Fruit fly (Drosophila melanogaster) whole organism, prepupa: ENCODE data around the gene ppk10.

Experiments used
- Blimp-1 ChIP-seq: fragments of 200-800 bp; sonication (Bioruptor generic); optimal IDR thresholded peaks from 3 replicates; lab custom pipeline; 2017; ENCODE audit warnings: missing biosample characterization, missing genetic modification characterization, mild to moderate bottlenecking, moderate library complexity, missing genetic modification reagents
- CG16779 ChIP-seq: fragments of 200-800 bp; sonication (Bioruptor generic); optimal IDR thresholded peaks from 3 replicates; lab custom pipeline; 2017; ENCODE audit warnings: missing biosample characterization, mild to moderate bottlenecking, missing genetic modification characterization
- CG32006 ChIP-seq: fragments of 200-800 bp; sonication (Bioruptor generic); optimal IDR thresholded peaks from 3 replicates; lab custom pipeline; 2017; ENCODE audit warnings: missing biosample characterization, mild to moderate bottlenecking, missing genetic modification characterization
- CG34406 ChIP-seq: fragments of 200-800 bp; sonication (Bioruptor generic); optimal IDR thresholded peaks from 3 replicates; lab custom pipeline; 2016; ENCODE audit warnings: missing biosample characterization, missing genetic modification characterization
- CG3919 ChIP-seq: fragments of 200-800 bp; sonication (Bioruptor generic); optimal IDR thresholded peaks from 3 replicates; lab custom pipeline; 2016; ENCODE audit warnings: missing biosample characterization, missing genetic modification characterization
- CG6808 ChIP-seq: fragments of 200-800 bp; sonication (Bioruptor generic); optimal IDR thresholded peaks from 3 replicates; lab custom pipeline; 2017; ENCODE audit warnings: missing biosample characterization, missing genetic modification characterization, mild to moderate bottlenecking, moderate library complexity, missing genetic modification reagents
- CG6854 ChIP-seq: fragments of 200-800 bp; sonication (Bioruptor generic); optimal IDR thresholded peaks from 2 replicates; lab custom pipeline; 2017; ENCODE audit warnings: missing biosample characterization, mild to moderate bottlenecking, missing genetic modification characterization
- CG8319 ChIP-seq: fragments of 200-800 bp; sonication (Bioruptor generic); optimal IDR thresholded peaks from 3 replicates; lab custom pipeline; 2016; ENCODE audit warnings: missing biosample characterization, missing genetic modification characterization
- CG9139 ChIP-seq: fragments of 200-800 bp; sonication (Bioruptor generic); optimal IDR thresholded peaks from 3 replicates; lab custom pipeline; 2017; ENCODE audit warnings: missing biosample characterization, mild to moderate bottlenecking, missing genetic modification characterization
- Ets96B ChIP-seq: fragments of 200-800 bp; optimal IDR thresholded peaks from 2 replicates; lab custom pipeline; 2019; ENCODE audit warnings: missing biosample characterization, mild to moderate bottlenecking, missing genetic modification characterization, moderate library complexity
- Lpt ChIP-seq: fragments of 200-800 bp; sonication (Bioruptor generic); optimal IDR thresholded peaks from 3 replicates; lab custom pipeline; 2016; ENCODE audit warnings: missing biosample characterization, missing genetic modification characterization
- Met ChIP-seq: fragments of 200-800 bp; sonication (Bioruptor generic); optimal IDR thresholded peaks from 3 replicates; lab custom pipeline; 2016; ENCODE audit warnings: missing biosample characterization, missing genetic modification characterization
- Smox ChIP-seq: fragments of 200-800 bp; sonication (Bioruptor generic); optimal IDR thresholded peaks from 3 replicates; lab custom pipeline; 2016; ENCODE audit warnings: missing biosample characterization, missing genetic modification characterization
- Sox102F ChIP-seq: fragments of 200-800 bp; sonication (Bioruptor generic); optimal IDR thresholded peaks from 2 replicates; lab custom pipeline; 2016; ENCODE audit warnings: missing biosample characterization, mild to moderate bottlenecking, missing genetic modification characterization
- cyc ChIP-seq: fragments of 200-800 bp; sonication (Bioruptor generic); optimal IDR thresholded peaks from 3 replicates; lab custom pipeline; 2016; ENCODE audit warnings: missing biosample characterization, missing genetic modification characterization
- dac ChIP-seq: fragments of 200-800 bp; sonication (Bioruptor generic); optimal IDR thresholded peaks from 2 replicates; lab custom pipeline; 2017; ENCODE audit warnings: missing biosample characterization, mild to moderate bottlenecking, missing genetic modification characterization
- dsx ChIP-seq: fragments of 200-800 bp; optimal IDR thresholded peaks from 3 replicates; lab custom pipeline; 2019; ENCODE audit warnings: missing biosample characterization, mild to moderate bottlenecking, missing genetic modification characterization, moderate library complexity; ENCODE audit not compliant: poor library complexity, severe bottlenecking
- eg ChIP-seq: fragments of 200-800 bp; sonication (Bioruptor generic); IDR thresholded peaks from 3 replicates; pipeline ENCODE4 v1.3.6; 2022; ENCODE audit warnings: missing biosample characterization, missing genetic modification characterization
- fd59A ChIP-seq: fragments of 200-800 bp; sonication (Bioruptor generic); optimal IDR thresholded peaks from 2 replicates; lab custom pipeline; 2017; ENCODE audit warnings: missing biosample characterization, mild to moderate bottlenecking, missing genetic modification characterization, missing genetic modification reagents
- fkh ChIP-seq: fragments of 200-800 bp; sonication (Bioruptor generic); optimal IDR thresholded peaks from 3 replicates; lab custom pipeline; 2017; ENCODE audit warnings: missing biosample characterization, mild to moderate bottlenecking, missing genetic modification characterization, moderate library complexity
- lz ChIP-seq: fragments of 200-800 bp; sonication (Bioruptor generic); optimal IDR thresholded peaks from 3 replicates; lab custom pipeline; 2016; ENCODE audit warnings: missing biosample characterization, missing genetic modification characterization
- net ChIP-seq: fragments of 200-800 bp; sonication (Bioruptor generic); optimal IDR thresholded peaks from 3 replicates; lab custom pipeline; 2016; ENCODE audit warnings: missing biosample characterization, missing genetic modification characterization
- ss ChIP-seq, 2 experiments: fragments of 200-800 bp; sonication (Bioruptor generic); optimal IDR thresholded peaks; 2 replicates in 1 of 2; 3 replicates in 1 of 2; lab custom pipeline; 2017 to 2018; ENCODE audit warnings: mild to moderate bottlenecking in 2 of 2, missing biosample characterization in 2 of 2, missing genetic modification characterization in 2 of 2, moderate library complexity in 1 of 2
- svp ChIP-seq: fragments of 200-800 bp; sonication (Bioruptor generic); peaks from one replicate; lab custom pipeline; 2016; ENCODE audit warnings: missing biosample characterization, missing genetic modification characterization
- vri ChIP-seq: fragments of 200-800 bp; sonication (Bioruptor generic); optimal IDR thresholded peaks from 3 replicates; lab custom pipeline; 2016; ENCODE audit warnings: missing biosample characterization, mild to moderate bottlenecking, missing genetic modification characterization

ppk10 gene

dm6 chr2L:10452296-10452695 lies at the start of gene ppk10:
TSS of gene ppk10 (minus strand) at chr2L:10452396.
- TF ChIP-seq CG6808 (GFP tag; lab: Kevin White, UChicago) (no peak), Ets96B (tag; lab: Kevin White, UChicago) (no peak)
- TF ChIP-seq, all 60 proteins: peak for 0

- TF ChIP-seq CG16779 (no peak), vri (peak; percentile 87), fkh (peak; percentile 51)
These were observed 48.2 kb upstream of the ppk10 start for dm6 chr2L:10500309-10500974.

dm6 chr2L:10499608-10500007 lies 47.4 kb upstream of the ppk10 start:
- TF ChIP-seq ss (GFP tag; optimal IDR thresholded peaks at IDR 0.05; lab: Kevin White, UChicago) (no peak), fkh (peak; percentile 46), svp (GFP tag; lab: Kevin White, UChicago) (peak; percentile 42)

- TF ChIP-seq fkh (peak; percentile 68), eg (GFP tag; lab: Robert Waterston, UW) (no peak), CG3919 (GFP tag; lab: Kevin White, UChicago) (no peak), svp (GFP tag; lab: Kevin White, UChicago) (peak; percentile 80), Blimp-1 (GFP tag; lab: Kevin White, UChicago) (no peak), CG9139 (no peak), net (GFP tag; lab: Kevin White, UChicago) (no peak)
These were observed 45.1 kb upstream of the ppk10 start for dm6 chr2L:10497106-10497800.

dm6 chr2L:10496338-10496737 lies 44.1 kb upstream of the ppk10 start:
- peak; percentile 51 for TF ChIP-seq fkh
- TF ChIP-seq net (GFP tag; lab: Kevin White, UChicago) = no peak

- no peak for TF ChIP-seq CG3919 (GFP tag; lab: Kevin White, UChicago)
- TF ChIP-seq dac (GFP tag; lab: Kevin White, UChicago) = no peak
- TF ChIP-seq lz (GFP tag; lab: Kevin White, UChicago) = no peak
- peak; percentile 57 for TF ChIP-seq fkh
- no peak for TF ChIP-seq CG34406 (GFP tag; lab: Kevin White, UChicago)
- TF ChIP-seq, all 60 proteins: peak for 1
These were observed 43.3 kb upstream of the ppk10 start for dm6 chr2L:10495495-10495894.

- no peak for TF ChIP-seq cyc (GFP tag; lab: Kevin White, UChicago)
- no peak for TF ChIP-seq Lpt (GFP tag; lab: Kevin White, UChicago)
- no peak for TF ChIP-seq CG6854 (GFP tag; lab: Kevin White, UChicago)
- no peak for TF ChIP-seq CG32006 (GFP tag; lab: Kevin White, UChicago)
- TF ChIP-seq svp (GFP tag; lab: Kevin White, UChicago) = no peak
- TF ChIP-seq CG8319 = no peak
- no peak for TF ChIP-seq fd59A (GFP tag; lab: Kevin White, UChicago)
- no peak for TF ChIP-seq Sox102F
- TF ChIP-seq Met = no peak
- TF ChIP-seq Smox = no peak
- TF ChIP-seq dsx (GFP tag; lab: Kevin White, UChicago) = no peak
- no peak for TF ChIP-seq ss (GFP tag; optimal IDR thresholded peaks at IDR 0.05; lab: Kevin White, UChicago)
These were observed 39.2 kb upstream of the ppk10 start, which contains the start of gene CG13144 for dm6 chr2L:10491354-10491753. TSS of gene CG13144 (minus strand) at chr2L:10491454.
